Worm (Caenorhabditis elegans) whole organism, L4 larva: ENCODE measurements around the gene F43D2.6.
A peak's percentile ranks its signal among the peaks of the same experiment; 100 is the strongest.

ENCODE experiments used
- F44E2.7 ChIP-seq: fragments of 200-800 bp; sonication (Bioruptor generic); IDR thresholded peaks from 2 replicates; pipeline ENCODE4 v2.1.2; 2022; ENCODE audit warnings: missing genetic modification characterization, missing compliant biosample characterization
- F49E8.2 ChIP-seq: sonication (generic microtip); optimal IDR thresholded peaks from 2 replicates; lab custom pipeline; 2016; ENCODE audit warnings: missing compliant biosample characterization, mild to moderate bottlenecking, missing genetic modification characterization, borderline replicate concordance
- T26A8.4 ChIP-seq: fragments of 200-800 bp; sonication (Bioruptor generic); IDR thresholded peaks from 2 replicates; pipeline ENCODE4 v1.3.6; 2022; ENCODE audit warnings: missing genetic modification characterization, missing compliant biosample characterization
- Y5F2A.4 ChIP-seq: fragments of 200-800 bp; sonication (Bioruptor generic); optimal IDR thresholded peaks from 2 replicates; lab custom pipeline; 2018; ENCODE audit warnings: mild to moderate bottlenecking, missing genetic modification characterization, missing compliant biosample characterization
- Y75B8A.6 ChIP-seq: fragments of 200-800 bp; sonication (Bioruptor generic); IDR thresholded peaks from 2 replicates; pipeline ENCODE4 v1.3.6; 2022; ENCODE audit warnings: missing genetic modification reagents, missing genetic modification characterization, missing compliant biosample characterization
- ama-1 ChIP-seq: fragments of 150-350 bp; optimal IDR thresholded peaks from 2 replicates; lab custom pipeline; 2014; ENCODE audit warnings: inconsistent platforms, mixed read lengths
- arid-1 ChIP-seq: fragments of 200-800 bp; sonication (Bioruptor generic); conservative IDR thresholded peaks from 2 replicates; pipeline ENCODE4 v1.3.6; 2022; ENCODE audit warnings: missing genetic modification reagents, missing genetic modification characterization, missing compliant biosample characterization
- ceh-32 ChIP-seq: sonication (generic microtip); optimal IDR thresholded peaks from 2 replicates; lab custom pipeline; 2016; ENCODE audit warnings: mild to moderate bottlenecking, missing genetic modification characterization, missing compliant biosample characterization; ENCODE audit not compliant: poor library complexity
- ceh-62 ChIP-seq: sonication (generic microtip); optimal IDR thresholded peaks from 2 replicates; lab custom pipeline; 2017; ENCODE audit warnings: missing biosample characterization, missing genetic modification characterization
- daf-12 ChIP-seq: fragments of 150-350 bp; optimal IDR thresholded peaks from 2 replicates; lab custom pipeline; 2014; ENCODE audit warnings: missing biosample characterization, missing genetic modification reagents, missing genetic modification characterization
- daf-16 ChIP-seq, 3 experiments: sonication (generic microtip); optimal IDR thresholded peaks; 2 replicates each; lab custom pipeline; 2016 to 2017; ENCODE audit warnings: missing genetic modification characterization in 3 of 3, missing genetic modification reagents in 3 of 3, mild to moderate bottlenecking in 2 of 3, missing compliant biosample characterization in 2 of 3, missing biosample characterization in 1 of 3, moderate library complexity in 1 of 3
- daf-19 ChIP-seq: fragments of 200-800 bp; sonication (Bioruptor generic); conservative IDR thresholded peaks from 2 replicates; pipeline ENCODE4 v1.3.6; 2022; ENCODE audit warnings: missing genetic modification characterization, missing compliant biosample characterization
- dmd-6 ChIP-seq: fragments of 200-800 bp; sonication (Bioruptor generic); IDR thresholded peaks from 2 replicates; pipeline ENCODE4 v1.3.6; 2022; ENCODE audit warnings: missing genetic modification reagents, missing genetic modification characterization, missing compliant biosample characterization
- dmd-9 ChIP-seq: fragments of 200-800 bp; sonication (Bioruptor generic); IDR thresholded peaks from 2 replicates; pipeline ENCODE4 v1.3.6; 2022; ENCODE audit warnings: missing genetic modification reagents, missing genetic modification characterization, missing compliant biosample characterization
- dpl-1 ChIP-seq: fragments of 150-350 bp; optimal IDR thresholded peaks from 2 replicates; lab custom pipeline; 2014; ENCODE audit warnings: missing biosample characterization, missing genetic modification reagents, missing genetic modification characterization
- dve-1 ChIP-seq: sonication (generic microtip); optimal IDR thresholded peaks from 2 replicates; lab custom pipeline; 2017; ENCODE audit warnings: antibody characterized with exemption, mild to moderate bottlenecking, missing genetic modification characterization, missing compliant biosample characterization; ENCODE audit not compliant: insufficient read depth
- egl-27 ChIP-seq: sonication (generic microtip); optimal IDR thresholded peaks from 3 replicates; lab custom pipeline; 2017; ENCODE audit warnings: missing biosample characterization, missing genetic modification reagents, missing genetic modification characterization
- hlh-11 ChIP-seq: fragments of 200-800 bp; sonication (Bioruptor generic); optimal IDR thresholded peaks from 2 replicates; lab custom pipeline; 2018; ENCODE audit warnings: mild to moderate bottlenecking, missing genetic modification characterization, missing compliant biosample characterization
- hlh-30 ChIP-seq: sonication (generic microtip); optimal IDR thresholded peaks from 2 replicates; lab custom pipeline; 2017; ENCODE audit warnings: antibody characterized with exemption, mild to moderate bottlenecking, missing genetic modification characterization, missing compliant biosample characterization; ENCODE audit not compliant: insufficient read depth
- hmg-1.1 ChIP-seq: fragments of 200-800 bp; sonication (Bioruptor generic); IDR thresholded peaks from 2 replicates; pipeline ENCODE4 v1.3.6; 2022; ENCODE audit warnings: missing genetic modification reagents, missing genetic modification characterization, missing compliant biosample characterization
- jun-1 ChIP-seq: fragments of 150-350 bp; optimal IDR thresholded peaks from 2 replicates; lab custom pipeline; 2014; ENCODE audit warnings: missing biosample characterization, missing genetic modification reagents, missing genetic modification characterization
- lim-7 ChIP-seq: fragments of 200-800 bp; sonication (Bioruptor generic); IDR thresholded peaks from 2 replicates; pipeline ENCODE4 v1.3.6; 2022; ENCODE audit warnings: missing genetic modification characterization, missing compliant biosample characterization
- lin-13 ChIP-seq: fragments of 150-350 bp; optimal IDR thresholded peaks from 2 replicates; lab custom pipeline; 2014; ENCODE audit warnings: missing biosample characterization, missing genetic modification reagents, missing genetic modification characterization
- lin-15B ChIP-seq: fragments of 150-350 bp; sonication (generic microtip); optimal IDR thresholded peaks from 3 replicates; lab custom pipeline; 2014; ENCODE audit warnings: missing biosample characterization, missing genetic modification characterization
- lin-39 ChIP-seq: fragments of 150-350 bp; optimal IDR thresholded peaks from 2 replicates; lab custom pipeline; 2014; ENCODE audit warnings: missing biosample characterization, missing genetic modification reagents, missing genetic modification characterization
- mep-1 ChIP-seq: fragments of 150-350 bp; sonication (generic microtip); optimal IDR thresholded peaks from 3 replicates; lab custom pipeline; 2014; ENCODE audit warnings: missing biosample characterization, missing genetic modification characterization
- mes-2 ChIP-seq: sonication (generic microtip); optimal IDR thresholded peaks from 2 replicates; lab custom pipeline; 2016; ENCODE audit warnings: missing genotype, mild to moderate bottlenecking, missing genetic modification characterization, missing compliant biosample characterization; ENCODE audit not compliant: poor library complexity, severe bottlenecking
- mxl-3 ChIP-seq: fragments of 200-800 bp; sonication (Bioruptor generic); optimal IDR thresholded peaks from 2 replicates; lab custom pipeline; 2018; ENCODE audit warnings: mild to moderate bottlenecking, missing genetic modification characterization, missing compliant biosample characterization
- nhr-11 ChIP-seq: fragments of 150-350 bp; optimal IDR thresholded peaks from 2 replicates; lab custom pipeline; 2014; ENCODE audit warnings: missing biosample characterization, missing genetic modification characterization
- nhr-237 ChIP-seq: sonication (generic microtip); optimal IDR thresholded peaks from 2 replicates; lab custom pipeline; 2017; ENCODE audit warnings: missing biosample characterization, missing genetic modification characterization
- nhr-28 ChIP-seq: fragments of 150-350 bp; optimal IDR thresholded peaks from 2 replicates; lab custom pipeline; 2014; ENCODE audit warnings: missing biosample characterization, missing genetic modification characterization
- nhr-41 ChIP-seq: fragments of 200-800 bp; sonication (Bioruptor generic); IDR thresholded peaks from 2 replicates; pipeline ENCODE4 v1.3.6; 2022; ENCODE audit warnings: missing genetic modification reagents, missing genetic modification characterization, missing compliant biosample characterization
- nhr-77 ChIP-seq: fragments of 150-350 bp; optimal IDR thresholded peaks from 2 replicates; lab custom pipeline; 2014; ENCODE audit warnings: missing biosample characterization, missing genetic modification characterization
- pqm-1 ChIP-seq: sonication (generic microtip); optimal IDR thresholded peaks from 2 replicates; lab custom pipeline; 2017; ENCODE audit warnings: missing biosample characterization, missing genetic modification characterization
- rbr-2 ChIP-seq: sonication (generic microtip); optimal IDR thresholded peaks from 2 replicates; lab custom pipeline; 2016; ENCODE audit warnings: missing genotype, missing genetic modification characterization, missing compliant biosample characterization
- saeg-2 ChIP-seq: fragments of 200-800 bp; sonication (Bioruptor generic); IDR thresholded peaks from 2 replicates; pipeline ENCODE4 v1.3.6; 2022; ENCODE audit warnings: missing genetic modification reagents, missing genetic modification characterization, missing compliant biosample characterization
- sdz-12 ChIP-seq: fragments of 200-800 bp; sonication (Bioruptor generic); optimal IDR thresholded peaks from 2 replicates; lab custom pipeline; 2018; ENCODE audit warnings: mild to moderate bottlenecking, missing genetic modification characterization, missing compliant biosample characterization
- snpc-4 ChIP-seq: fragments of 150-350 bp; optimal IDR thresholded peaks from 2 replicates; lab custom pipeline; 2014; ENCODE audit warnings: missing biosample characterization, missing genetic modification characterization
- spr-3 ChIP-seq: fragments of 200-800 bp; sonication (Bioruptor generic); optimal IDR thresholded peaks from 2 replicates; lab custom pipeline; 2018; ENCODE audit warnings: mild to moderate bottlenecking, missing genetic modification characterization, missing compliant biosample characterization
- unc-39 ChIP-seq: sonication (generic microtip); optimal IDR thresholded peaks from 2 replicates; lab custom pipeline; 2017; ENCODE audit warnings: missing biosample characterization, missing genetic modification characterization
- unc-62 ChIP-seq, 3 experiments: fragments of 150-350 bp in 1 of 3; sonication (generic microtip); optimal IDR thresholded peaks in 2 of 3; peaks in 1 of 3; 1 replicate in 1 of 3; 2 replicates in 2 of 3; lab custom pipeline; 2014 to 2017; ENCODE audit warnings: missing biosample characterization in 3 of 3, missing genetic modification characterization in 3 of 3, missing genetic modification reagents in 3 of 3, missing genotype in 1 of 3
- vab-7 ChIP-seq: fragments of 200-800 bp; sonication (Bioruptor generic); IDR thresholded peaks from 2 replicates; pipeline ENCODE4 v1.3.6; 2022; ENCODE audit warnings: missing genetic modification reagents, missing genetic modification characterization, missing compliant biosample characterization
- zip-11 ChIP-seq: fragments of 200-800 bp; sonication (Bioruptor generic); IDR thresholded peaks from 2 replicates; pipeline ENCODE4 v1.3.6; 2022; ENCODE audit warnings: missing genetic modification characterization, missing compliant biosample characterization
- ztf-11 ChIP-seq: fragments of 150-350 bp; optimal IDR thresholded peaks from 2 replicates; lab custom pipeline; 2014; ENCODE audit warnings: missing biosample characterization, missing genetic modification characterization
- ztf-7 ChIP-seq: fragments of 150-350 bp; optimal IDR thresholded peaks from 2 replicates; lab custom pipeline; 2014; ENCODE audit warnings: missing biosample characterization, missing genetic modification characterization

The F43D2.6 gene

DNA sequence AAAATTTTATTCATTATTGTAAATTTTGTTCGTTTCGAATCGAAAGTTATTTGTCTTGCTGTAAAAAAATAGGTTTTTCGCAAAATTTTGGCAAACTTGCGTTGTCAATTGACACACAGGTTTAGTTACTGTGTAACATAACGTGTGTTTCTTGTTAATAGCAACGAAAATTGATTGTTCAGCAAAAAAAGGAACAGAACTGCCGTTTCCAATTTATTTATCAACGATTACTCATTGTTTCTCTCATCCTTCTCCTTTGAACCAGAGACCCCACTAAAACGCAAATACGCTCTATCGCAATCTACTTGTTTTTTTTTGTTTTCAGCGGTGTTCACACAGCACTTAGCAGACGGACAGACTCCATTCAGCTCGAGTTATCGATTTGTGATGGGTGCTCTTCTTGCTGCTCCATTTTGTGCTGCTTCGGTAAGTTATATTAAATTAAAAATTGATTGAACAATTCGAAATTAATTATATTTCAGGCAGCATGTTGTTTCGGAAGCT is 37.2 kb downstream of the F43D2.6 start, which contains the start of gene R11H6.2 (continued):
- TF ChIP-seq daf-19 (GFP tag; lab: Robert Waterston, UW) (no peak), Y75B8A.6 (no peak), lin-13 (GFP tag; lab: Kevin White, UChicago) (no peak), dpl-1 (GFP tag; lab: Kevin White, UChicago) (peak; percentile 24), zip-11 (no peak), mep-1 (peak; percentile 33), ztf-11 (no peak), nhr-11 (tag; lab: Kevin White, UChicago) (no peak), hmg-1.1 (GFP tag; lab: Robert Waterston, UW) (peak; percentile 54; the same call in 1 of the 2 replicates), saeg-2 (no peak), daf-12 (no peak), rbr-2 (peak; percentile 1), ama-1 (no peak), dve-1 (peak; percentile 21), unc-62 (GFP tag; optimal IDR thresholded peaks at IDR 0.05 in 1 of 2; lab: Kevin White, UChicago) (peak in 1 of 2 experiments; percentile 99), unc-62 (tag; optimal IDR thresholded peaks at IDR 0.05; lab: Kevin White, UChicago) (no peak), nhr-237 (no peak), snpc-4 (tag; lab: Kevin White, UChicago) (no peak)

DNA sequence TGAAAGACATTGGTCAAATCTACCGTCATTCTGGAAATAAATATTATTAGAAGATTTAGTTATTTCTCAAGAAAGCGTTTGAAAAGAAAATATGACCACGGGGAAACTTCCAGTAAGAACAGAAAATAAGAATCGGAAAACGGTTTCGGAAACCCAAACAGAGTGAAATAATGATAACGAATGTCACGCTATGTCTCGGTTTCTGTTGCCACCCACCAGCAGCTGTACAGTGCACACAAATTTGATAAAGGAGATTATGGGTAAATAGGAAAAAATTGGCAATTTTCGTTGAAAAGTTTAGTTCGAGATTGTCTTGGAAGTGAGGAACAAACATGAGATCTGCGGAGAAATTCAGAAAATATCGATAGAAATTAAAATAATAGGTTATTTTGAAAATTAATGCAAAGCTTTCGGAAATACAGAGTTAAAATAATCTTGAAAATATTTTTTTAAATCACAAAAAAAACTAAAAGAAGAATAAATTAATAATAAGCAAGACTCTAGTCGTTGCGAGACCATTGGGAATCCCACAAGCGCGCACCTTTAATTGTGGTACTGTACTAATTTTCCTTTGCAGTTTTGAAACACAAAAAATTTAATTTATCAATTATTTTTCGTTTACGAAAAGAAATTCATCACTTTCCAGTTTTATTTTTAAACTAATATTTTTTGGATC is 37.8 kb downstream of the F43D2.6 start, which contains the start of gene pes-9:
TSS of gene pes-9 (minus strand) at position 30 of the 676 bp plus-strand sequence.
- no peak for TF ChIP-seq F44E2.7 (GFP tag; lab: Robert Waterston, UW)
- TF ChIP-seq hlh-11, result peak; percentile 57
- TF ChIP-seq arid-1 (GFP tag; lab: Robert Waterston, UW), result no peak
- TF ChIP-seq dmd-6 (GFP tag; lab: Robert Waterston, UW), result peak; percentile 11; the same call in 1 of the 2 replicates
- TF ChIP-seq sdz-12 (GFP tag; lab: Kevin White, UChicago), result no peak
- TF ChIP-seq lin-13 (GFP tag; lab: Kevin White, UChicago), result no peak
- no peak for TF ChIP-seq saeg-2
- TF ChIP-seq daf-16 (GFP tag; optimal IDR thresholded peaks at IDR 0.05; lab: Kevin White, UChicago), result no peak
- peak; percentile 76 for TF ChIP-seq daf-16 (tag; optimal IDR thresholded peaks at IDR 0.05; lab: Kevin White, UChicago)
- TF ChIP-seq mxl-3 (GFP tag; lab: Kevin White, UChicago), result no peak
- peak; percentile 25 for TF ChIP-seq mes-2
- TF ChIP-seq lin-15B (tag; lab: Kevin White, UChicago), result no peak
- TF ChIP-seq spr-3 (GFP tag; lab: Kevin White, UChicago), result no peak
- TF ChIP-seq nhr-28 (tag; lab: Kevin White, UChicago), result peak; percentile 27
- no peak for TF ChIP-seq jun-1 (tag; lab: Kevin White, UChicago)
- no peak for TF ChIP-seq lim-7
- TF ChIP-seq mep-1, result no peak
- TF ChIP-seq pqm-1 (tag; lab: Kevin White, UChicago), result peak; percentile 78
- TF ChIP-seq nhr-41 (GFP tag; lab: Robert Waterston, UW), result no peak
- no peak for TF ChIP-seq ceh-62 (tag; lab: Kevin White, UChicago)
- TF ChIP-seq ztf-7 (tag; lab: Kevin White, UChicago), result no peak
- peak; percentile 49 for TF ChIP-seq dve-1
- no peak for TF ChIP-seq F49E8.2 (tag; lab: Kevin White, UChicago)
- no peak for TF ChIP-seq dpl-1 (GFP tag; lab: Kevin White, UChicago)

DNA sequence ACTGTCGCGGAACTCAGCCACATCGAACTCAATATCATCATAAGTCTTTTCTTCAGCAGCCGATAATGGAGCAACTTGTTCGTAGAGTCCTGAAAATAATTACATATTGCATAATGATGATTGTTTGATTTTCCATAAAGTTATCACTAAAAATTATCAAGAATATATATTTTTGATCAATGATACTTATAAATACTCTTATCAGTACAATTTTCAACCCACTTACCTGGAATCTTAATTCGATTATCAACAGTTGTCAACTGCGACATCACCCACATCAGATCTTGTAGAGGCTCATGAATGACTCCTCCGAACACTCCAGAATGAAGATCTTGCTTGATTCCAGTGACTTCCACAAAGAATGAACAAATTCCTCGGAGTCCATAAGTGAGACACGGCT is 39.0 kb downstream of the F43D2.6 start:
- TF ChIP-seq dmd-9 (GFP tag; lab: Robert Waterston, UW) (no peak), daf-19 (GFP tag; lab: Robert Waterston, UW) (no peak), nhr-77 (tag; lab: Kevin White, UChicago) (no peak), egl-27 (tag; lab: Kevin White, UChicago) (no peak), vab-7 (GFP tag; lab: Robert Waterston, UW) (no peak), Y5F2A.4 (GFP tag; lab: Kevin White, UChicago) (no peak), ceh-32 (tag; lab: Kevin White, UChicago) (no peak), lin-39 (no peak), dmd-6 (GFP tag; lab: Robert Waterston, UW) (peak; percentile 35; the same call in 1 of the 2 replicates), T26A8.4 (GFP tag; lab: Robert Waterston, UW) (no peak), saeg-2 (no peak), lim-7 (no peak), dve-1 (peak; percentile 36), hmg-1.1 (GFP tag; lab: Robert Waterston, UW) (no peak), hlh-30 (tag; lab: Kevin White, UChicago) (no peak), unc-39 (tag; lab: Kevin White, UChicago) (no peak), pqm-1 (tag; lab: Kevin White, UChicago) (peak; percentile 5), daf-12 (no peak), dpl-1 (GFP tag; lab: Kevin White, UChicago) (no peak)
